Worm (Caenorhabditis elegans) whole organism, L4/young adult: ENCODE data around the gene pqn-13.

Experiments
- W03F9.2 ChIP-seq: fragments of 150-350 bp; optimal IDR thresholded peaks from 2 replicates; lab custom pipeline; 2014; ENCODE audit warnings: missing biosample characterization, missing genetic modification characterization
- him-1 ChIP-seq: sonication (generic microtip); optimal IDR thresholded peaks from 2 replicates; lab custom pipeline; 2016; ENCODE audit warnings: missing genotype, missing genetic modification reagents, missing genetic modification characterization, missing compliant biosample characterization

ce11 chrV:5722093-5722492 is 46.2 kb upstream of the pqn-13 start:
- TF ChIP-seq W03F9.2 (tag; lab: Kevin White, UChicago) (no peak), him-1 (tag; lab: Kevin White, UChicago) (no peak)
